Worm (Caenorhabditis elegans) whole organism, L3 larva: ENCODE measurements around the gene nlp-5.

ENCODE experiments used
- ZK546.5 ChIP-seq: sonication (generic microtip); optimal IDR thresholded peaks from 2 replicates; lab custom pipeline; 2017; ENCODE audit warnings: missing biosample characterization, missing genetic modification characterization
- aly-2 ChIP-seq: fragments of 150-350 bp; optimal IDR thresholded peaks from 2 replicates; lab custom pipeline; 2014; ENCODE audit warnings: missing biosample characterization, missing genetic modification characterization
- ama-1 ChIP-seq: fragments of 150-350 bp; optimal IDR thresholded peaks from 2 replicates; lab custom pipeline; 2018
- ceh-16 ChIP-seq: sonication (generic microtip); optimal IDR thresholded peaks from 2 replicates; lab custom pipeline; 2017; ENCODE audit warnings: missing biosample characterization, missing genetic modification characterization
- ceh-82 ChIP-seq: fragments of 150-350 bp; optimal IDR thresholded peaks from 2 replicates; lab custom pipeline; 2014; ENCODE audit warnings: missing biosample characterization, missing genetic modification characterization
- daf-12 ChIP-seq: fragments of 150-350 bp; optimal IDR thresholded peaks from 2 replicates; lab custom pipeline; 2014; ENCODE audit warnings: missing biosample characterization, missing genetic modification reagents, missing genetic modification characterization
- egl-5 ChIP-seq: fragments of 150-350 bp; optimal IDR thresholded peaks from 2 replicates; lab custom pipeline; 2017; ENCODE audit warnings: missing biosample characterization, missing genetic modification reagents, missing genetic modification characterization, inconsistent platforms
- elt-1 ChIP-seq: fragments of 150-350 bp; optimal IDR thresholded peaks from 2 replicates; lab custom pipeline; 2014; ENCODE audit warnings: missing biosample characterization, missing genetic modification characterization
- elt-2 ChIP-seq: sonication (generic microtip); optimal IDR thresholded peaks from 2 replicates; lab custom pipeline; 2016; ENCODE audit warnings: missing genetic modification reagents, mild to moderate bottlenecking, missing genetic modification characterization, missing compliant biosample characterization
- elt-3 ChIP-seq, 3 experiments: fragments of 150-350 bp in 1 of 3; sonication (generic microtip) in 2 of 3; optimal IDR thresholded peaks; 2 replicates in 2 of 3; 4 replicates in 1 of 3; lab custom pipeline; 2014 to 2017; ENCODE audit warnings: missing biosample characterization in 3 of 3, missing genetic modification characterization in 3 of 3
- fkh-2 ChIP-seq: fragments of 150-350 bp; optimal IDR thresholded peaks from 2 replicates; lab custom pipeline; 2014; ENCODE audit warnings: missing biosample characterization, missing genetic modification reagents, missing genetic modification characterization
- hmg-11 ChIP-seq: sonication (generic microtip); optimal IDR thresholded peaks from 2 replicates; lab custom pipeline; 2016; ENCODE audit warnings: missing genetic modification characterization, missing compliant biosample characterization
- jun-1 ChIP-seq: fragments of 150-350 bp; optimal IDR thresholded peaks from 2 replicates; lab custom pipeline; 2014; ENCODE audit warnings: missing biosample characterization, missing genetic modification reagents, missing genetic modification characterization
- lin-15B ChIP-seq: fragments of 150-350 bp; optimal IDR thresholded peaks from 2 replicates; lab custom pipeline; 2014; ENCODE audit warnings: missing biosample characterization, missing genetic modification characterization
- lin-39 ChIP-seq: fragments of 150-350 bp; optimal IDR thresholded peaks from 2 replicates; lab custom pipeline; 2018; ENCODE audit warnings: missing biosample characterization, missing genetic modification reagents, missing genetic modification characterization
- nfya-1 ChIP-seq: sonication (generic microtip); optimal IDR thresholded peaks from 2 replicates; lab custom pipeline; 2017; ENCODE audit warnings: missing genetic modification characterization, mild to moderate bottlenecking, missing compliant biosample characterization, antibody characterized with exemption, moderate library complexity; ENCODE audit not compliant: insufficient read depth
- nhr-11 ChIP-seq: fragments of 150-350 bp; optimal IDR thresholded peaks from 2 replicates; lab custom pipeline; 2014; ENCODE audit warnings: missing biosample characterization, missing genetic modification characterization
- nhr-23 ChIP-seq: fragments of 150-350 bp; optimal IDR thresholded peaks from 2 replicates; lab custom pipeline; 2014; ENCODE audit warnings: missing biosample characterization, missing genetic modification reagents, missing genetic modification characterization
- nhr-237 ChIP-seq: fragments of 150-350 bp; optimal IDR thresholded peaks from 2 replicates; lab custom pipeline; 2014; ENCODE audit warnings: missing biosample characterization, missing genetic modification characterization
- nhr-25 ChIP-seq: sonication (generic microtip); optimal IDR thresholded peaks from 2 replicates; lab custom pipeline; 2017; ENCODE audit warnings: missing biosample characterization, missing genetic modification characterization
- nhr-28 ChIP-seq: fragments of 150-350 bp; optimal IDR thresholded peaks from 2 replicates; lab custom pipeline; 2014; ENCODE audit warnings: missing biosample characterization, missing genetic modification characterization
- nhr-43 ChIP-seq: sonication (generic microtip); optimal IDR thresholded peaks from 2 replicates; lab custom pipeline; 2016; ENCODE audit warnings: mild to moderate bottlenecking, missing genetic modification characterization, missing compliant biosample characterization; ENCODE audit not compliant: poor library complexity, severe bottlenecking
- nhr-67 ChIP-seq: fragments of 150-350 bp; optimal IDR thresholded peaks from 2 replicates; lab custom pipeline; 2014; ENCODE audit warnings: missing biosample characterization, missing genetic modification characterization
- nhr-76 ChIP-seq: fragments of 150-350 bp; sonication (generic microtip); optimal IDR thresholded peaks from 5 replicates; lab custom pipeline; 2014; ENCODE audit warnings: missing biosample characterization, missing genetic modification characterization
- pqm-1 ChIP-seq: fragments of 150-350 bp; optimal IDR thresholded peaks from 2 replicates; lab custom pipeline; 2017; ENCODE audit warnings: missing biosample characterization, missing genetic modification characterization, inconsistent platforms
- tbx-2 ChIP-seq: sonication (generic microtip); optimal IDR thresholded peaks from 2 replicates; lab custom pipeline; 2016; ENCODE audit warnings: mild to moderate bottlenecking, missing genetic modification characterization, missing compliant biosample characterization
- unc-39 ChIP-seq: sonication (generic microtip); optimal IDR thresholded peaks from 4 replicates; lab custom pipeline; 2017; ENCODE audit warnings: missing biosample characterization, missing genetic modification characterization
- unc-62 ChIP-seq: fragments of 150-350 bp; sonication (generic microtip); optimal IDR thresholded peaks from 4 replicates; lab custom pipeline; 2014; ENCODE audit warnings: missing biosample characterization, missing genetic modification reagents, missing genetic modification characterization
- zag-1 ChIP-seq: fragments of 150-350 bp; optimal IDR thresholded peaks from 2 replicates; lab custom pipeline; 2014; ENCODE audit warnings: missing biosample characterization, missing genetic modification characterization
- ztf-11 ChIP-seq: fragments of 150-350 bp; optimal IDR thresholded peaks from 2 replicates; lab custom pipeline; 2014; ENCODE audit warnings: missing biosample characterization, missing genetic modification characterization

nlp-5 gene

ce11 chrII:8259674-8260073 lies 21.4 kb downstream of the nlp-5 start:
- TF ChIP-seq elt-2 (tag; lab: Kevin White, UChicago) = no peak
- TF ChIP-seq lin-15B (tag; lab: Kevin White, UChicago) = no peak
- no peak for TF ChIP-seq nhr-76 (tag; lab: Kevin White, UChicago)
- no peak for TF ChIP-seq ama-1 (lab: Kevin White, UChicago)
- TF ChIP-seq elt-1 (tag; lab: Kevin White, UChicago) = no peak
- TF ChIP-seq ztf-11 = no peak
- TF ChIP-seq nhr-23 = peak; percentile 33
- no peak for TF ChIP-seq daf-12 (tag; lab: Kevin White, UChicago)
- peak; percentile 26 for TF ChIP-seq nhr-25 (tag; lab: Kevin White, UChicago)

- TF ChIP-seq nhr-23 (peak; percentile 51), nhr-43 (tag; lab: Kevin White, UChicago) (peak; percentile 27), nhr-25 (tag; lab: Kevin White, UChicago) (peak; percentile 16), nhr-67 (tag; lab: Kevin White, UChicago) (no peak), nhr-76 (tag; lab: Kevin White, UChicago) (no peak)
Measured at ce11 chrII:8263562-8263961, 25.3 kb downstream of the nlp-5 start.

ce11 chrII:8264619-8265018 lies 26.4 kb downstream of the nlp-5 start, which contains the start of gene srdh-1:
srdh-1 (plus strand) TSS chrII:8264661.
- TF ChIP-seq lin-39 (tag; lab: Kevin White, UChicago) (no peak), nhr-43 (tag; lab: Kevin White, UChicago) (peak; percentile 13)

ce11 chrII:8266559-8266958 lies 28.3 kb downstream of the nlp-5 start:
- TF ChIP-seq ztf-11 (no peak), nhr-23 (peak; percentile 13), nhr-11 (tag; lab: Kevin White, UChicago) (no peak), pqm-1 (tag; lab: Kevin White, UChicago) (peak; percentile 12), elt-2 (tag; lab: Kevin White, UChicago) (peak; percentile 82), nhr-28 (tag; lab: Kevin White, UChicago) (no peak), hmg-11 (tag; lab: Kevin White, UChicago) (no peak), elt-3 (tag; optimal IDR thresholded peaks at IDR 0.05; lab: Kevin White, UChicago) (peak in 2 of 3 experiments; percentile 29 to 63)

- TF ChIP-seq nhr-43 (tag; lab: Kevin White, UChicago) (peak; percentile 2), nhr-237 (tag; lab: Kevin White, UChicago) (no peak)
Measured at ce11 chrII:8267679-8268078, 29.4 kb downstream of the nlp-5 start.

- TF ChIP-seq ceh-16 (tag; lab: Kevin White, UChicago) = no peak
- no peak for TF ChIP-seq nhr-28 (tag; lab: Kevin White, UChicago)
- TF ChIP-seq fkh-2 = no peak
- TF ChIP-seq unc-62 (GFP tag; lab: Kevin White, UChicago) = no peak
- TF ChIP-seq ceh-82 (tag; lab: Kevin White, UChicago) = no peak
- no peak for TF ChIP-seq aly-2 (tag; lab: Kevin White, UChicago)
Measured at ce11 chrII:8269351-8269750, 31.1 kb downstream of the nlp-5 start, which contains the start of gene K01C8.2. K01C8.2 (minus strand) TSS chrII:8269451.

- no peak for TF ChIP-seq ZK546.5 (tag; lab: Kevin White, UChicago)
- TF ChIP-seq fkh-2 = no peak
- no peak for TF ChIP-seq aly-2 (tag; lab: Kevin White, UChicago)
- no peak for TF ChIP-seq egl-5 (tag; lab: Kevin White, UChicago)
- TF ChIP-seq lin-39 (tag; lab: Kevin White, UChicago) = no peak
- no peak for TF ChIP-seq unc-39 (tag; lab: Kevin White, UChicago)
- no peak for TF ChIP-seq nhr-23
- TF ChIP-seq zag-1 (tag; lab: Kevin White, UChicago) = no peak
- TF ChIP-seq nfya-1 (tag; lab: Kevin White, UChicago) = no peak
- TF ChIP-seq jun-1 = no peak
- TF ChIP-seq nhr-43 (tag; lab: Kevin White, UChicago) = no peak
- no peak for TF ChIP-seq nhr-67 (tag; lab: Kevin White, UChicago)
- no peak for TF ChIP-seq ceh-82 (tag; lab: Kevin White, UChicago)
- no peak for TF ChIP-seq tbx-2 (tag; lab: Kevin White, UChicago)
- no peak for TF ChIP-seq daf-12 (tag; lab: Kevin White, UChicago)
Measured at ce11 chrII:8269855-8270647, 31.8 kb downstream of the nlp-5 start, which contains the start of gene tdc-1. tdc-1 (plus strand) TSS chrII:8270597.
